Worm (Caenorhabditis elegans) whole organism, midembryonic: ENCODE results near the gene ZC250.4.

Experiments
- T22C8.4 ChIP-seq: fragments of 200-800 bp; sonication (Bioruptor generic); IDR thresholded peaks from 2 replicates; pipeline ENCODE4 v1.3.6; 2022; ENCODE audit warnings: missing genetic modification characterization, missing compliant biosample characterization
- cog-1 ChIP-seq: sonication (generic microtip); optimal IDR thresholded peaks from 2 replicates; lab custom pipeline; 2016; ENCODE audit warnings: missing genetic modification characterization, missing compliant biosample characterization
- flt-1 ChIP-seq: fragments of 200-800 bp; sonication (Bioruptor generic); IDR thresholded peaks from 2 replicates; pipeline ENCODE4 v1.3.6; 2022; ENCODE audit warnings: missing genetic modification characterization, missing compliant biosample characterization
- klf-2 ChIP-seq: fragments of 200-800 bp; sonication (Bioruptor generic); conservative IDR thresholded peaks from 2 replicates; pipeline ENCODE4 v1.3.6; 2022; ENCODE audit warnings: missing genetic modification reagents, missing genetic modification characterization, missing compliant biosample characterization
- med-1 ChIP-seq: sonication (generic microtip); optimal IDR thresholded peaks from 2 replicates; lab custom pipeline; 2017; ENCODE audit warnings: missing genetic modification characterization, mild to moderate bottlenecking, missing compliant biosample characterization, antibody characterized with exemption, missing genetic modification reagents; ENCODE audit not compliant: insufficient read depth
- ref-1 ChIP-seq: fragments of 200-800 bp; sonication (Bioruptor generic); conservative IDR thresholded peaks from 2 replicates; pipeline ENCODE4 v1.3.6; 2022; ENCODE audit warnings: missing genetic modification reagents, missing genetic modification characterization, missing compliant biosample characterization
- tab-1 ChIP-seq: fragments of 200-800 bp; sonication (Bioruptor generic); IDR thresholded peaks from 2 replicates; pipeline ENCODE4 v1.3.6; 2022; ENCODE audit warnings: missing genetic modification characterization, missing compliant biosample characterization
- ztf-23 ChIP-seq: fragments of 200-800 bp; sonication (Bioruptor generic); IDR thresholded peaks from 2 replicates; pipeline ENCODE4 v1.3.6; 2022; ENCODE audit warnings: missing genetic modification reagents, missing genetic modification characterization, missing compliant biosample characterization
- ztf-29 ChIP-seq: fragments of 200-800 bp; sonication (Bioruptor generic); IDR thresholded peaks from 2 replicates; pipeline ENCODE4 v1.3.6; 2022; ENCODE audit warnings: missing genetic modification reagents, missing genetic modification characterization, missing compliant biosample characterization

ZC250.4 gene

DNA sequence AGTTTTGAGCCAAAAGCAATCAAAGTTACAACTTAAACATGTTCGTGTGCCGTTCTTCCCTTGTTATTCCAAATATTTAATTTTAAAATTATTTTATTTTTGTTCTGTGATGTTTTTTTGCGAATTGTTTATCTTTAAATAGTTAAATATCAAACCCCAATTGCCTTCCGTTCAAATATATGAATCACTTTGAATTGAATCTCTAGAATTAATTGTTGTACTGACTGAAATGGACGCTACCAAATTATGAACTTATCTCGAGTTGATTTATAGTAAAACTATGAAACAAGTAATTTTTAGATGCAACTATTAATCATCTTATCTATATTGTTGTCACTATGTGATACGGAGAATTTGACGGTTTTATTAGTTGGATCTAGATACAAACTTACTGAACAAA is 20.9 kb downstream of the ZC250.4 start, which contains the start of gene ZC250.2:
ZC250.2 (plus strand) TSS at position 301 of the 400 bp plus-strand sequence.
- TF ChIP-seq med-1, result no peak
- TF ChIP-seq T22C8.4 (GFP tag; lab: Robert Waterston, UW), result no peak
- no peak for TF ChIP-seq ztf-23 (GFP tag; lab: Robert Waterston, UW)
- no peak for TF ChIP-seq flt-1 (GFP tag; lab: Robert Waterston, UW)
- TF ChIP-seq klf-2 (GFP tag; lab: Robert Waterston, UW), result no peak

- TF ChIP-seq ztf-23 (GFP tag; lab: Robert Waterston, UW) (peak; percentile 79), cog-1 (tag; lab: Kevin White, UChicago) (peak; percentile 33), ztf-29 (GFP tag; lab: Robert Waterston, UW) (no peak), flt-1 (GFP tag; lab: Robert Waterston, UW) (no peak; the same call in none of the 2 replicates), tab-1 (GFP tag; lab: Robert Waterston, UW) (no peak), med-1 (no peak), T22C8.4 (GFP tag; lab: Robert Waterston, UW) (no peak), klf-2 (GFP tag; lab: Robert Waterston, UW) (no peak)
Observed at ce11 chrV:5790497-5791280, 22.2 kb downstream of the ZC250.4 start, which contains the start of the genes nhr-142 and F44E7.9. Gene nhr-142 (minus strand): TSS chrV:5790553. Gene F44E7.9 (plus strand): TSS chrV:5791230.

DNA sequence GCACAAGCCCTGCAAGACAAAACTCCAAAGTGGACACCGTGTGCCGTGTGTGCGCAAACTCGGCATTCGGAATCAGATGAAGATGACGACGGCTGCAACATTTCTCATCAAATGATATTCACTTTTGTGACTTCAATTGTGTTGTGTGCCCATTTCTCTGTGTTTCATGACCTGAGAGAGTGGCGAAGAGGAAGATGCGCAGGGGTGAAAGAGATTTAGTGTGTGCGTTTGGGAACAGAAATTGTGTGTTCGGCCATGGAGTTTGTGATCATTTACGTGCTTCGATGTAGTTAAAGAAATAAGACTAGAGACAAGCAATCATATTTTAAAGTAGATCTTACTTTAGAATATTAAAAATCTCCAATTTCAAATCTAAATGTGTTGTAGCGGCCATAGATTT is 24.3 kb downstream of the ZC250.4 start:
- TF ChIP-seq ztf-23 (GFP tag; lab: Robert Waterston, UW) (no peak), flt-1 (GFP tag; lab: Robert Waterston, UW) (no peak), klf-2 (GFP tag; lab: Robert Waterston, UW) (no peak), med-1 (no peak), T22C8.4 (GFP tag; lab: Robert Waterston, UW) (no peak), cog-1 (tag; lab: Kevin White, UChicago) (no peak), ref-1 (GFP tag; lab: Robert Waterston, UW) (no peak), ztf-29 (GFP tag; lab: Robert Waterston, UW) (no peak), tab-1 (GFP tag; lab: Robert Waterston, UW) (no peak)

- TF ChIP-seq klf-2 (GFP tag; lab: Robert Waterston, UW) (no peak), med-1 (no peak), flt-1 (GFP tag; lab: Robert Waterston, UW) (no peak), ref-1 (GFP tag; lab: Robert Waterston, UW) (no peak), ztf-23 (GFP tag; lab: Robert Waterston, UW) (no peak), ztf-29 (GFP tag; lab: Robert Waterston, UW) (no peak), T22C8.4 (GFP tag; lab: Robert Waterston, UW) (no peak), tab-1 (GFP tag; lab: Robert Waterston, UW) (no peak), cog-1 (tag; lab: Kevin White, UChicago) (no peak)
Observed at ce11 chrV:5785372-5785771, 27.6 kb downstream of the ZC250.4 start, which contains the start of gene F44E7.7. Gene F44E7.7 (minus strand): TSS chrV:5785472.

DNA sequence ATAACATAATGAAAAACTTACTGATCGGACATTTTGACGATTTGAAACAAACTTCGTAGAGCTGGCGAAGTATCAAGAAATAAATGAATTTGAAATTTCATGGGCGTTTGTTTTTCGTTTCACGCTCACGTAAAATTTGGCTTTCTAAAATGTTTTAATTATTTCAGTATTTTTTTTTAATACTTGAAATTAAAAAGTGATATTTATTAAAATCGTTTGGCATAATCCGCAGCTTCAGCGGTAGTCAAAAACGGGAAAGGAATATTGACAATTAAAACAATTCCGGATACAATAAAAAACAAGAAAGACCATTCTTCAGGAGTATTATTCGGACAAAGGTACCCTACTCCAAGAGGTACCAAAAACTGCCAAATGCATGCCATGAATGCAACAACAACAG is 30.2 kb downstream of the ZC250.4 start, which contains the start of gene fbxa-183:
fbxa-183 (minus strand) TSS at position 101 of the 400 bp plus-strand sequence.
- TF ChIP-seq cog-1 (tag; lab: Kevin White, UChicago) (no peak), T22C8.4 (GFP tag; lab: Robert Waterston, UW) (no peak), tab-1 (GFP tag; lab: Robert Waterston, UW) (no peak), ref-1 (GFP tag; lab: Robert Waterston, UW) (no peak), med-1 (no peak), klf-2 (GFP tag; lab: Robert Waterston, UW) (no peak), flt-1 (GFP tag; lab: Robert Waterston, UW) (no peak), ztf-29 (GFP tag; lab: Robert Waterston, UW) (no peak), ztf-23 (GFP tag; lab: Robert Waterston, UW) (no peak)

- no peak for TF ChIP-seq tab-1 (GFP tag; lab: Robert Waterston, UW)
- TF ChIP-seq flt-1 (GFP tag; lab: Robert Waterston, UW), result no peak
- TF ChIP-seq T22C8.4 (GFP tag; lab: Robert Waterston, UW), result no peak
- TF ChIP-seq cog-1 (tag; lab: Kevin White, UChicago), result no peak
- TF ChIP-seq klf-2 (GFP tag; lab: Robert Waterston, UW), result no peak
- no peak for TF ChIP-seq ref-1 (GFP tag; lab: Robert Waterston, UW)
- no peak for TF ChIP-seq ztf-29 (GFP tag; lab: Robert Waterston, UW)
- TF ChIP-seq med-1, result no peak
- TF ChIP-seq ztf-23 (GFP tag; lab: Robert Waterston, UW), result no peak
Observed at ce11 chrV:5780713-5781360, 32.1 kb downstream of the ZC250.4 start, which contains the start of gene F44E7.5. Gene F44E7.5 (minus strand): TSS chrV:5780922.

DNA sequence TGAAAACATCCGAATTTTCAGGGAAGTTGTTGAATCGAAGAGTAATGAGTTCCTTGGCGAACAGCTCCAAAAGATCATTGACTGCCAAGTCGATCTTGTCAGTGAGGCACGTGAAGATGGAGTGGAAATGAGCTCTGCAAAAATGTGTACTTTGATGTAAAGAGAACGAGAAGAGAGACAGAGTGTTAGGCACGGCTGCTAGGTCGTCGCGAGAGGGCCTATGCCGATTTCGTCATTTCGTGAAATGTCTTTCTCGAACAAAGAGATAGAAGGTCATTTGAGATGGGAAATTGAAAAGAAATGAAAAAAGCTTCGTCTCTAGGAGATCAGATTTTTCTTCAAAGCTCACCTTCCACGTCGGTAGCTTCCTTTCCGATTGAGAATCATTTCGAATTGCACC is 33.0 kb downstream of the ZC250.4 start:
- TF ChIP-seq klf-2 (GFP tag; lab: Robert Waterston, UW) (no peak), ztf-23 (GFP tag; lab: Robert Waterston, UW) (peak; percentile 34; the same call in 1 of the 2 replicates)

DNA sequence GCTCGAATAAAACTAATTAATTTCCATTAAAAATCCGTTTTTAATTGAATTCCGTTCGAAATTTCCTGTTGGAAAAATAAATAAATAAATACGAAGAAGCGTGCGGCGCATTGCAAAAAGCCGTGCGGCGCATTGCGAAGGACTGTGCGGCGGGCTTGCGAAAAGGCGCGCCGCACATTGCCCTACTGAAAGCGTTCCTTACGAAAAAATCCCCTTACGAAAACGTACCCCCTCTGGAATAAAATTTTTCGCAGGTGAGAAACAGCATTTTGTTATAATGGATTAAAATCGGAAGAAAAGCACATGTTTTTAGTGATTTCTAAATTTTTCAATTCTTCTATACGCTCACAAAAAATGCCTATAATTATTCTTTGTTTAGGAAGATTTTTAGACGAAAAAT is 34.7 kb downstream of the ZC250.4 start:
- TF ChIP-seq flt-1 (GFP tag; lab: Robert Waterston, UW) (peak; percentile 59; the same call in 1 of the 2 replicates), tab-1 (GFP tag; lab: Robert Waterston, UW) (peak; percentile 67; the same call in 1 of the 2 replicates), T22C8.4 (GFP tag; lab: Robert Waterston, UW) (peak; percentile 35; the same call in 1 of the 2 replicates), ztf-23 (GFP tag; lab: Robert Waterston, UW) (peak; percentile 74), klf-2 (GFP tag; lab: Robert Waterston, UW) (peak; percentile 64)

DNA sequence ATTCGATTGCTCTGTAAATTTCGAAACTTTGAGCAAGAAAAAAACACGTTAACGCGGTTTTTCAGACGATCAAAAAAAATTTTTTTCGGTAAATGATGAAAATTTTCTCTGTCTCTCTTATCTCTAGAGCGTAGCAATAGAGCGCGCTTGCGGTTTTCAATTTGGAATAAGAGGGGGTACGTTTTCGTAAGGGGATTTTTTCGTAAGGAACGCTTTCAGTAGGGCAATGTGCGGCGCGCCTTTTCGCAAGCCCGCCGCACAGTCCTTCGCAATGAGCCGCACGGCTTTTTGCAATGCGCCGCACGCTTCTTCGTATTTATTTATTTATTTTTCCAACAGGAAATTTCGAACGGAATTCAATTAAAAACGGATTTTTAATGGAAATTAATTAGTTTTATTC is 36.0 kb downstream of the ZC250.4 start, which contains the start of gene F44E7.4:
F44E7.4 (minus strand) TSS at position 13 of the 400 bp plus-strand sequence.
- peak; percentile 62 for TF ChIP-seq T22C8.4 (GFP tag; lab: Robert Waterston, UW)
- TF ChIP-seq klf-2 (GFP tag; lab: Robert Waterston, UW), result peak; percentile 82
- peak; percentile 88 for TF ChIP-seq tab-1 (GFP tag; lab: Robert Waterston, UW)
- TF ChIP-seq ref-1 (GFP tag; lab: Robert Waterston, UW), result peak; percentile 67
- TF ChIP-seq ztf-29 (GFP tag; lab: Robert Waterston, UW), result peak; percentile 73
- peak; percentile 93 for TF ChIP-seq ztf-23 (GFP tag; lab: Robert Waterston, UW)
- TF ChIP-seq flt-1 (GFP tag; lab: Robert Waterston, UW), result peak; percentile 92
